Worm (Caenorhabditis elegans) whole organism, mixed stage, embryonic: ENCODE measurements around the gene rpn-5.

Source experiments
- M03D4.4 ChIP-seq: sonication (generic microtip); optimal IDR thresholded peaks from 2 replicates; lab custom pipeline; 2017; ENCODE audit warnings: mild to moderate bottlenecking, missing genetic modification characterization, missing compliant biosample characterization
- blmp-1 ChIP-seq: fragments of 150-350 bp; optimal IDR thresholded peaks from 2 replicates; lab custom pipeline; 2014; ENCODE audit warnings: missing biosample characterization, missing genetic modification characterization
- ceh-39 ChIP-seq: fragments of 150-350 bp; optimal IDR thresholded peaks from 2 replicates; lab custom pipeline; 2014; ENCODE audit warnings: missing biosample characterization, missing genetic modification characterization
- ceh-43 ChIP-seq: fragments of 200-800 bp; sonication (Bioruptor generic); optimal IDR thresholded peaks from 2 replicates; lab custom pipeline; 2018; ENCODE audit warnings: mild to moderate bottlenecking, missing genetic modification characterization, moderate library complexity, missing compliant biosample characterization
- ceh-83 ChIP-seq: fragments of 200-800 bp; sonication (Bioruptor generic); optimal IDR thresholded peaks from 2 replicates; lab custom pipeline; 2018; ENCODE audit warnings: mild to moderate bottlenecking, missing genetic modification characterization, missing compliant biosample characterization
- drap-1 ChIP-seq: fragments of 200-800 bp; sonication (Bioruptor generic); optimal IDR thresholded peaks from 3 replicates; lab custom pipeline; 2018; ENCODE audit warnings: mild to moderate bottlenecking, missing genetic modification characterization, missing compliant biosample characterization
- elt-1 ChIP-seq: sonication (generic microtip); optimal IDR thresholded peaks from 2 replicates; lab custom pipeline; 2017; ENCODE audit warnings: missing genetic modification characterization, mild to moderate bottlenecking, missing compliant biosample characterization, antibody characterized with exemption, moderate library complexity, borderline replicate concordance; ENCODE audit not compliant: insufficient read depth
- flh-1 ChIP-seq: fragments of 200-800 bp; sonication (Bioruptor generic); optimal IDR thresholded peaks from 2 replicates; lab custom pipeline; 2018; ENCODE audit warnings: mild to moderate bottlenecking, missing genetic modification characterization, moderate library complexity, missing compliant biosample characterization
- ham-2 ChIP-seq: fragments of 200-800 bp; sonication (Bioruptor generic); optimal IDR thresholded peaks from 2 replicates; lab custom pipeline; 2018; ENCODE audit warnings: mild to moderate bottlenecking, missing genetic modification characterization, missing compliant biosample characterization
- hlh-1 ChIP-seq: fragments of 150-350 bp; optimal IDR thresholded peaks from 2 replicates; lab custom pipeline; 2014; ENCODE audit warnings: missing biosample characterization, missing genetic modification reagents, missing genetic modification characterization
- lin-13 ChIP-seq: fragments of 150-350 bp; optimal IDR thresholded peaks from 2 replicates; lab custom pipeline; 2014; ENCODE audit warnings: missing biosample characterization, missing genetic modification characterization
- lin-32 ChIP-seq: fragments of 200-800 bp; sonication (Bioruptor generic); optimal IDR thresholded peaks from 2 replicates; lab custom pipeline; 2018; ENCODE audit warnings: mild to moderate bottlenecking, missing genetic modification characterization, missing compliant biosample characterization
- lsy-2 ChIP-seq: fragments of 150-350 bp; optimal IDR thresholded peaks from 2 replicates; lab custom pipeline; 2014; ENCODE audit warnings: missing biosample characterization, missing genetic modification characterization
- mab-5 ChIP-seq: fragments of 150-350 bp; optimal IDR thresholded peaks from 2 replicates; lab custom pipeline; 2014; ENCODE audit warnings: missing biosample characterization, missing genetic modification characterization
- mep-1 ChIP-seq: fragments of 150-350 bp; optimal IDR thresholded peaks from 2 replicates; lab custom pipeline; 2017; ENCODE audit warnings: missing biosample characterization, missing genetic modification reagents, missing genetic modification characterization, inconsistent platforms
- mls-2 ChIP-seq: sonication (generic microtip); optimal IDR thresholded peaks from 2 replicates; lab custom pipeline; 2016; ENCODE audit warnings: mild to moderate bottlenecking, missing genetic modification characterization, moderate library complexity, missing compliant biosample characterization
- nhr-12 ChIP-seq: fragments of 150-350 bp; optimal IDR thresholded peaks from 2 replicates; lab custom pipeline; 2014; ENCODE audit warnings: missing biosample characterization, missing genetic modification characterization
- nhr-2 ChIP-seq: fragments of 150-350 bp; optimal IDR thresholded peaks from 2 replicates; lab custom pipeline; 2014; ENCODE audit warnings: missing biosample characterization, missing genetic modification characterization
- nhr-237 ChIP-seq: fragments of 150-350 bp; optimal IDR thresholded peaks from 2 replicates; lab custom pipeline; 2014; ENCODE audit warnings: missing biosample characterization, missing genetic modification characterization
- nhr-76 ChIP-seq: sonication (generic microtip); optimal IDR thresholded peaks from 2 replicates; lab custom pipeline; 2017; ENCODE audit warnings: missing biosample characterization, missing genetic modification characterization
- pha-4 ChIP-seq: fragments of 150-350 bp; optimal IDR thresholded peaks from 2 replicates; lab custom pipeline; 2018; ENCODE audit warnings: missing biosample characterization, missing genetic modification reagents, missing genetic modification characterization
- snpc-4 ChIP-seq: fragments of 150-350 bp; optimal IDR thresholded peaks from 2 replicates; lab custom pipeline; 2014; ENCODE audit warnings: missing biosample characterization, missing genetic modification characterization
- tbx-8 ChIP-seq: fragments of 200-800 bp; sonication (Bioruptor generic); optimal IDR thresholded peaks from 2 replicates; lab custom pipeline; 2018; ENCODE audit warnings: mild to moderate bottlenecking, missing genetic modification characterization, moderate library complexity, missing compliant biosample characterization
- unc-120 ChIP-seq: sonication (generic microtip); optimal IDR thresholded peaks from 2 replicates; lab custom pipeline; 2017; ENCODE audit warnings: missing genetic modification characterization, missing compliant biosample characterization; ENCODE audit not compliant: poor library complexity, severe bottlenecking
- zip-8 ChIP-seq: fragments of 150-350 bp; optimal IDR thresholded peaks from 2 replicates; lab custom pipeline; 2014; ENCODE audit warnings: missing biosample characterization, missing genetic modification characterization
- ztf-11 ChIP-seq: fragments of 150-350 bp; optimal IDR thresholded peaks from 2 replicates; lab custom pipeline; 2014; ENCODE audit warnings: missing biosample characterization, missing genetic modification characterization

The rpn-5 gene

DNA sequence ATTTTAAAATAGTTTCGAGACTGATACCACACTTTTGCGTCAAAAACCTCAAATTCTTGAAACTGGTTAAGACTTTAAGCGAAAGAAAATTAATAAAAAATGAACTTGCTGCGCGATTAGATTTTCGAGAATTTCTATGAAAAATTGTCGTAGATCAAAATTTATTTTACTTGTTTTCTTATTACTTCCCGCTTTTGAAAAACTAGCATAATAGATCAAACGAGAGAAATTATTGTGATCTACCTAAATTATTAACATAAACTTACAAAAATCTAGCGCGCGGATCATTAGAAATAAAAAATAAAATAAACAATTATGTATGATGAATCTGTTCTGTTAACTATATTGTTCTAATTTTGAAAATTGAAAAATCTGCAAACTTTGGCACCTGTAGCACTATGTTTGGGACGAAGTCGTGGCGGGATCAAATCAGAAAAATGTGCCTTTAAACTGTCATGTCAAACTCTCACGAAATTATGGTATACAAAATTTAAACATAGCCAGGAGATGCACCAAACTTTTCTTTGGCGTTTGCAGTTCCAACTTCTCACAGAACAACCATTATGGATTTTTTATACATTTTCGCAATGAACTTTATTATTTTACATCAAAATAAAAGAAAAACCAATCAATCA is 28.6 kb upstream of the rpn-5 start:
- no peak for TF ChIP-seq ceh-83 (GFP tag; lab: Kevin White, UChicago)

DNA sequence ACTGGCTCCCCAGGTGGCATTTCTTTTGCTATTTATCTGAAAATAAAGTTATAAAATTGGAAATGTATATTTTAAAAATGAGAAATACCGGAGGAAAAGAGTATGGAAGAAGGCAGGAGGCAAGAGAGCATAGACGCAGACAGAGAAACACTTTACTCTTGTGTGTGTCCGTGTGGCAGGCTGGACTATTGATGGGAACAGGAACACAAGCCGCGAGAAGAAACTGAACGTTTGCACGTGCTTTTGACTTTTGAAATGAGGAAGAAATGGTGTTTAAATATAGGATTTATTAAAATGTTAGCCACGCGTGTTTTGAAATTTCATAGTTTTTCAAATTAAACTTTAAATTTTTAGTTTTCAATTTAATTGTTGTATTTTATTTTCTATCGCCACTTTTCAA is 27.9 kb upstream of the rpn-5 start, which contains the start of gene F10G7.10:
Gene F10G7.10 (minus strand): TSS at position 145 of the 400 bp plus-strand sequence.
- no peak for TF ChIP-seq ham-2 (GFP tag; lab: Kevin White, UChicago)
- TF ChIP-seq hlh-1 (tag; lab: Kevin White, UChicago): peak; percentile 12
- TF ChIP-seq, all 35 proteins: peak for 1

DNA sequence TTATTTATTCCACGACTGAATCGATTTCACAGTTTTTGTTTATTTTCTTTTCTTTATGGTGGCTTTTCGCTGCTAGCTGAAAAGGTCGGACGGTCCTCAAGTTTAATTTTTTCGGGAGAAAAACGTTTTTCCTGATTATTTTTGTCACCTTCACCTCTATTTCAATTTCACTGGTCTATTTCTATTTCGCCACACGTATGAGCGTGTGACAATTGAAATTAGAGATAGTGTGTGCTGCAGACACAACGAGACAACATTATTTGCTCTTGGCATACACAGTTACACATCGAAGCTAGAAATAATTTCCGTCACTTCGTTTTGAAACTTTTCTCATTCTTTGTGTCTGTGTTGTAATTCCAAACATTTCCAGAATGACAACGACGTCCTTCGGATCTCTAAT is 17.4 kb upstream of the rpn-5 start, which contains the start of gene F41C3.8:
Gene F41C3.8 (plus strand): TSS at position 371 of the 400 bp plus-strand sequence.
- no peak for TF ChIP-seq lin-13

DNA sequence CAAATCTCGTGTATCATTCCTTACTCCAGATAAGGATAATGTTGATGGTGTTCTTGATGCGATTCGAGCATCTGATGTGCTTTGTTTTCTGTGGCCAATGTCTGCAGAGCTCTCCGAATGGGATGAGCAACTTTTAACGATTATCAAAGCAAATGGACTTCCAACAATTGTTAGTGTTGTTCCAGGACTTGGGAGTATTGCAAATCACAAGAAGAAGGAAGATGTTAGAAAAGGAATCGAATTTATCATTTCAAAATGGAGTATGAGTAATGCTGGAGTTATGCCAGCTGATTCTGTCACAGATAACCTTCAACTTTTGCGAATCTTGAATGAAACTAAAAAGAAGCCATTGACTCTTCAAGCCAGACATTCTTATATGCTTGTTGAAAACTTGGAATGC is 12.6 kb upstream of the rpn-5 start:
- TF ChIP-seq mab-5 (no peak), lin-32 (GFP tag; lab: Kevin White, UChicago) (no peak), unc-120 (tag; lab: Kevin White, UChicago) (no peak), snpc-4 (tag; lab: Kevin White, UChicago) (no peak), drap-1 (GFP tag; lab: Kevin White, UChicago) (no peak), nhr-237 (tag; lab: Kevin White, UChicago) (no peak), flh-1 (GFP tag; lab: Kevin White, UChicago) (no peak), mep-1 (no peak), zip-8 (tag; lab: Kevin White, UChicago) (no peak)
- TF ChIP-seq, all 35 proteins: peak for 0

DNA sequence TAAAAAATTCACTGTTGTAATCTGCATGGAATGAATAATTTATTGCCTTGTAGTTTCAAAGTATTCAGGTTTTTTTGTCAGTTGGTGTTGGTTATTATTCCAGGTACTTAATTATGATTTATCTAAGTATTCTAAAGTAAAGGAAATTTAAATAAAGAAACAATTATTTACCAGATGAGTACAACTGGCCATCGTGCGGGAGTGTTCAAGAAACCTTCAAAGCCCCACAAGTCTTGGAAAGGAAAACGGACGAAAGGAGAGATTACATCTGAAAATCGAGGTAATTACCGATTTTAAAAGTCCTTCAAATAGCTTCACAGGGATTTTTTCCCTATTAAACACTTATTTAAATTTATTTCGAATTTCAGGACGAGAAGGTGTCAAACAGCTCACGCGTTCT is 11.9 kb upstream of the rpn-5 start, which contains the start of gene tag-151:
Gene tag-151 (plus strand): TSS at position 158 of the 400 bp plus-strand sequence.
- TF ChIP-seq M03D4.4 (tag; lab: Kevin White, UChicago) (no peak), blmp-1 (tag; lab: Kevin White, UChicago) (no peak), ham-2 (GFP tag; lab: Kevin White, UChicago) (no peak), ceh-43 (no peak), mep-1 (no peak), tbx-8 (no peak)

DNA sequence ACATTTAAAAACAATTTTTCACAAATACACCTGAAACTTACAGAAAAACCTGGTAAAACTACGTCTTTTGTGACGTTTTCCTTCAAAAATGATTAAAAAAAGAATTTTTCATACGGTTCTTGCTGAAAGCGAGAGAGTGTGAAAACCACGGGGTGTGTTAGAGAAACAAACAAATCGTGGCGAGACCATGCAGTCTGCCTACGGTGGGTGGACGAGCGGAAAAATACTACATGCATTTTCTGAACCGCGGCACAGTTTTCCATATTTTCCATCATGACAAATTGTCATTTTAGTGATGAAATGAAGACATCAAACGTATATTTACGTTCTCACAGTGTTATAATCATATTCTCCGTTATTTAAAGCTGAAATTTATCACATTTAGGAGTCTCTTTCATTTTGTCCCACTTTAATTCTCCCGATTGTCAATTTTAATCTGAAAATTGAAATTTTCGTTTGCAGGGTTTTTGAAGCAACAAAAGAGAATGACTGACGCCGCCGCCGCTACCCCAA is 8.2 kb upstream of the rpn-5 start, which contains the start of the genes F10G7.9 and tsn-1:
Gene F10G7.9 (minus strand): TSS at position 127 of the 513 bp plus-strand sequence.
Gene tsn-1 (plus strand): TSS at position 463 of the 513 bp plus-strand sequence.
- no peak for TF ChIP-seq snpc-4 (tag; lab: Kevin White, UChicago)
- TF ChIP-seq lin-13: peak; percentile 20
- TF ChIP-seq pha-4 (tag; lab: Kevin White, UChicago): peak; percentile 57
- TF ChIP-seq lsy-2 (tag; lab: Kevin White, UChicago): peak; percentile 95
- TF ChIP-seq nhr-76: no peak
- TF ChIP-seq mep-1: peak; percentile 8
- TF ChIP-seq nhr-2 (tag; lab: Kevin White, UChicago): no peak
- TF ChIP-seq ceh-39: no peak

DNA sequence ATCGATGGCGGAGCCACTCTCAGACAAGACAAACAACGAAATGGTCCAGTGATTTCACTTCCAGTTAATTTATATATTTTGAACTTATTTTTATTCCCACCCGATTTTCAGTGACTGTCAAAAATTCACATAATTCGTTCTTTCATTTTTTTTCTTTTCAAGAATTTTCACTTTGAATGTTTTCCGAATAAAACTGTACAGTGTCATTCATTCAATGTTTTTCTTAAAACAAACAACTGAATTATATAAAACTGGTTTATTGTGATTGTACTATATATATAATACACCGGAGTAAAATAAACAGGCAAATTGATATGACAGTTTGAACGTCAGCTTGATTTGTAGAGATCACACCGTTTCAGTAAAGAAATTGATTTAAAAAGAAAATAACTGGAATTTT is 4.8 kb upstream of the rpn-5 start:
- TF ChIP-seq ztf-11 (tag; lab: Kevin White, UChicago) (no peak), nhr-12 (tag; lab: Kevin White, UChicago) (no peak), mls-2 (tag; lab: Kevin White, UChicago) (no peak), nhr-2 (tag; lab: Kevin White, UChicago) (no peak), elt-1 (tag; lab: Kevin White, UChicago) (no peak), drap-1 (GFP tag; lab: Kevin White, UChicago) (no peak)
